Worm (Caenorhabditis elegans): ENCODE data around the gene sre-6.

The sre-6 gene

ce11 chrV:10711829-10712607, 50.6 kb downstream of the sre-6 start (continued):
- TF ChIP-seq F22D6.2 (tag; optimal IDR thresholded peaks at IDR 0.05) (no peak), Y95B8A.8 (GFP tag; IDR thresholded peaks at IDR 0.05) (peak; percentile 55; the same call in 1 of the 2 replicates), cebp-1 (GFP tag; IDR thresholded peaks at IDR 0.05) (no peak), cebp-1 (tag; optimal IDR thresholded peaks at IDR 0.05) (peak; percentile 55), pha-4 (tag; optimal IDR thresholded peaks at IDR 0.05) (no peak), let-526 (GFP tag; IDR thresholded peaks at IDR 0.05) (0 out of 2 replicates have a peak, but pooled peaks have one; percentile 39), mxl-1 (tag; optimal IDR thresholded peaks at IDR 0.05) (no peak), sea-2 (GFP tag; IDR thresholded peaks at IDR 0.05) (no peak), K11D2.4 (GFP tag; IDR thresholded peaks at IDR 0.05) (0 out of 2 replicates have a peak, but pooled peaks have one; percentile 10), madf-3 (GFP tag; IDR thresholded peaks at IDR 0.05) (0 out of 2 replicates have a peak, but pooled peaks have one; percentile 42), tbx-9 (tag; optimal IDR thresholded peaks at IDR 0.05; ENCODE audit: borderline replicate concordance) (no peak), lin-35 (GFP tag; optimal IDR thresholded peaks at IDR 0.05) (peak in 2 of 3 experiments; percentile 3 to 21)

- TF ChIP-seq tlf-1 (GFP tag; optimal IDR thresholded peaks at IDR 0.05) (no peak), F33H1.4 (GFP tag; IDR thresholded peaks at IDR 0.05) (no peak), F55B11.4 (tag; optimal IDR thresholded peaks at IDR 0.05; ENCODE audit: borderline replicate concordance, insufficient read depth) (no peak), F49E8.2 (tag; optimal IDR thresholded peaks at IDR 0.05; ENCODE audit: insufficient read depth) (no peak), nfyb-1 (GFP tag; IDR thresholded peaks at IDR 0.05) (no peak), nhr-80 (tag; optimal IDR thresholded peaks at IDR 0.05) (peak; percentile 1), repo-1 (tag; optimal IDR thresholded peaks at IDR 0.05) (no peak), T26A5.8 (tag; optimal IDR thresholded peaks at IDR 0.05) (no peak)
Measured at ce11 chrV:10711004-10711403, 51.6 kb downstream of the sre-6 start.

Measured in whole organism, young adult.